Fruit fly (Drosophila melanogaster): ENCODE results near the gene Nxf3.

Nxf3 gene

dm6 chr3L:14004041-14004407 is 39.0 kb downstream of the Nxf3 start (continued):
- TF ChIP-seq Ets96B (tag; optimal IDR thresholded peaks at IDR 0.05) (no peak), dac (GFP tag; optimal IDR thresholded peaks at IDR 0.05) (peak; percentile 21), CG8319 (GFP tag; optimal IDR thresholded peaks at IDR 0.05) (no peak), Eip78C (GFP tag) (peak; percentile 74), CG10669 (GFP tag; optimal IDR thresholded peaks at IDR 0.05) (no peak), OdsH (GFP tag; optimal IDR thresholded peaks at IDR 0.05) (no peak), Hr39 (GFP tag; optimal IDR thresholded peaks at IDR 0.05) (no peak), dsx (GFP tag; optimal IDR thresholded peaks at IDR 0.05; ENCODE audit: poor library complexity, severe bottlenecking) (peak; percentile 13), net (GFP tag; optimal IDR thresholded peaks at IDR 0.05) (peak; percentile 21), CG6792 (GFP tag; optimal IDR thresholded peaks at IDR 0.05) (no peak), Eip75B (GFP tag; optimal IDR thresholded peaks at IDR 0.05) (no peak), CG6854 (GFP tag; optimal IDR thresholded peaks at IDR 0.05) (no peak), CG15336 (GFP tag; IDR thresholded peaks at IDR 0.05) (no peak; the same call in 1 of the 2 replicates), CG8119 (GFP tag; IDR thresholded peaks at IDR 0.05) (no peak), Blimp-1 (GFP tag; optimal IDR thresholded peaks at IDR 0.05) (peak; percentile 96), Ets21C (GFP tag; optimal IDR thresholded peaks at IDR 0.05) (no peak), CG11294 (GFP tag; IDR thresholded peaks at IDR 0.05) (no peak), Eip93F (GFP tag; optimal IDR thresholded peaks at IDR 0.05) (no peak), esn (GFP tag; optimal IDR thresholded peaks at IDR 0.05) (peak; percentile 46), CG10631 (GFP tag; optimal IDR thresholded peaks at IDR 0.05) (peak; percentile 1), pdm3 (GFP tag; optimal IDR thresholded peaks at IDR 0.05) (peak; percentile 7), CG6808 (GFP tag; optimal IDR thresholded peaks at IDR 0.05) (no peak), Lpt (GFP tag; optimal IDR thresholded peaks at IDR 0.05) (peak; percentile 13), CG6163 (GFP tag; IDR thresholded peaks at IDR 0.05) (peak; percentile 95), CG6276 (GFP tag; optimal IDR thresholded peaks at IDR 0.05) (no peak)

DNA sequence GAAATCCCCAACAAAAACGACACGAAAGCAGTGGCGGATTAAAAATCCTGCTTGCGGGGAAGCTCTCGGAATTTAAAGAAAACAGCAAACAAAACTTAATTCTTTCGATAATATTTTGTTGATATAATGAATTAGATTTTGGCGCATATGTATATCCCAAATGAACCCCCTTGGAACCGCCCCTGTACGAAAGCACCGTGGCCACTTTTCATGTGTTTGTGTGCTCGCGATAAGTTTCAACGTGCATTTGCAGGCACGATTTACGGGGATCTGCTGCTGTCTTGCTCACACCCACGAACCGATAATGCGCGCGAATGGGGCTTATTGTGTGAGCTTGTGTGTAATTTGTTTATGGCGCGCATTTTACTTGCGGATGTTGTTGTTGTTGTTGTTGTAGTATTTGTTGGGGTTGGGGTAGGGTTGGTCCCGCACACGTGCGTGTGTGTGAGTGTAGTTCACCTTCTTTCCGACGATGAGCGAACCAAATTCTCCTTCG is 40.0 kb downstream of the Nxf3 start:
- peak; percentile 96 for TF ChIP-seq CG1621 (tag; optimal IDR thresholded peaks at IDR 0.05)
- peak; percentile 97 for TF ChIP-seq vri (GFP tag; optimal IDR thresholded peaks at IDR 0.05)
- peak; percentile 99 for TF ChIP-seq CG8119 (GFP tag; IDR thresholded peaks at IDR 0.05)
- TF ChIP-seq Blimp-1 (GFP tag; optimal IDR thresholded peaks at IDR 0.05), result peak; percentile 79
- TF ChIP-seq Eip78C (GFP tag), result peak; percentile 100
- peak; percentile 97 for TF ChIP-seq CG8632 (GFP tag; optimal IDR thresholded peaks at IDR 0.05)
- peak; percentile 90 for TF ChIP-seq CG9139 (GFP tag; optimal IDR thresholded peaks at IDR 0.05)
- TF ChIP-seq CG6163 (GFP tag; IDR thresholded peaks at IDR 0.05), result peak; percentile 99
- peak; percentile 99 for TF ChIP-seq Eip75B (GFP tag; optimal IDR thresholded peaks at IDR 0.05)
- peak; percentile 99 for TF ChIP-seq CG3919 (GFP tag; optimal IDR thresholded peaks at IDR 0.05)
- peak; percentile 98 for TF ChIP-seq CG6792 (GFP tag; optimal IDR thresholded peaks at IDR 0.05)
- peak; percentile 98 for TF ChIP-seq Hr38 (GFP tag; optimal IDR thresholded peaks at IDR 0.05)
- TF ChIP-seq Ets96B (tag; optimal IDR thresholded peaks at IDR 0.05), result peak; percentile 98
- TF ChIP-seq ss (GFP tag; optimal IDR thresholded peaks at IDR 0.05), result peak; percentile 92 to 96
- TF ChIP-seq CG4318 (GFP tag; optimal IDR thresholded peaks at IDR 0.05), result peak; percentile 98
- TF ChIP-seq spab (GFP tag; optimal IDR thresholded peaks at IDR 0.05), result peak; percentile 96
- peak; percentile 99 for TF ChIP-seq esn (GFP tag; optimal IDR thresholded peaks at IDR 0.05)
- TF ChIP-seq CG15336 (GFP tag; IDR thresholded peaks at IDR 0.05), result peak; percentile 99
- peak; percentile 97 for TF ChIP-seq Smox (GFP tag; optimal IDR thresholded peaks at IDR 0.05)
- peak; percentile 90 for TF ChIP-seq dsx (GFP tag; optimal IDR thresholded peaks at IDR 0.05; ENCODE audit: poor library complexity, severe bottlenecking)
- TF ChIP-seq fd85E (GFP tag; optimal IDR thresholded peaks at IDR 0.05), result peak; percentile 92
- peak; percentile 99 for TF ChIP-seq OdsH (GFP tag; optimal IDR thresholded peaks at IDR 0.05)
- TF ChIP-seq CG11902 (GFP tag; optimal IDR thresholded peaks at IDR 0.05), result peak; percentile 99
- peak; percentile 99 for TF ChIP-seq acj6 (GFP tag; optimal IDR thresholded peaks at IDR 0.05)
- peak; percentile 97 for TF ChIP-seq Gug (GFP tag; IDR thresholded peaks at IDR 0.05)
- peak; percentile 99 for TF ChIP-seq dac (GFP tag; optimal IDR thresholded peaks at IDR 0.05)
- peak; percentile 99 for TF ChIP-seq Lpt (GFP tag; optimal IDR thresholded peaks at IDR 0.05)
- peak; percentile 89 for TF ChIP-seq fkh (GFP tag; optimal IDR thresholded peaks at IDR 0.05)
- peak; percentile 98 for TF ChIP-seq Met (GFP tag; optimal IDR thresholded peaks at IDR 0.05)
- peak; percentile 97 for TF ChIP-seq CG16779 (tag; optimal IDR thresholded peaks at IDR 0.05)
- TF ChIP-seq fd59A (GFP tag; optimal IDR thresholded peaks at IDR 0.05), result peak; percentile 97
- TF ChIP-seq CG11762 (GFP tag; optimal IDR thresholded peaks at IDR 0.05; ENCODE audit: insufficient read depth), result peak; percentile 96
- peak; percentile 98 for TF ChIP-seq topi (GFP tag; optimal IDR thresholded peaks at IDR 0.05)
- peak; percentile 99 for TF ChIP-seq svp (GFP tag)
- TF ChIP-seq pdm3 (GFP tag; optimal IDR thresholded peaks at IDR 0.05), result peak; percentile 99
- TF ChIP-seq Ets21C (GFP tag; optimal IDR thresholded peaks at IDR 0.05), result peak; percentile 97
- TF ChIP-seq Sox14 (GFP tag; optimal IDR thresholded peaks at IDR 0.05), result peak; percentile 99
- peak; percentile 98 for TF ChIP-seq achi (GFP tag; optimal IDR thresholded peaks at IDR 0.05)
